Worm (Caenorhabditis elegans) whole organism, L4 larva: Measurements from ENCODE around the gene gpr-1.

Experiments
- D1046.2 ChIP-seq: fragments of 200-800 bp; sonication (Bioruptor generic); IDR thresholded peaks from 2 replicates; pipeline ENCODE4 v1.3.6; 2022; ENCODE audit warnings: missing genetic modification characterization, missing compliant biosample characterization
- F10B5.3 ChIP-seq: sonication (generic microtip); optimal IDR thresholded peaks from 2 replicates; lab custom pipeline; 2016; ENCODE audit warnings: mild to moderate bottlenecking, missing genetic modification characterization, missing compliant biosample characterization
- F44E2.7 ChIP-seq: fragments of 200-800 bp; sonication (Bioruptor generic); IDR thresholded peaks from 2 replicates; pipeline ENCODE4 v2.1.2; 2022; ENCODE audit warnings: missing genetic modification characterization, missing compliant biosample characterization
- F49E8.2 ChIP-seq: sonication (generic microtip); optimal IDR thresholded peaks from 2 replicates; lab custom pipeline; 2016; ENCODE audit warnings: missing compliant biosample characterization, mild to moderate bottlenecking, missing genetic modification characterization, borderline replicate concordance
- Y105C5A.15 ChIP-seq: fragments of 200-800 bp; sonication (Bioruptor generic); IDR thresholded peaks from 2 replicates; pipeline ENCODE4 v1.3.6; 2022; ENCODE audit warnings: missing genetic modification characterization, missing compliant biosample characterization
- aha-1 ChIP-seq: fragments of 150-350 bp; peaks from one replicate; lab custom pipeline; 2014; ENCODE audit warnings: missing biosample characterization, missing genetic modification characterization
- aly-2 ChIP-seq: sonication (generic microtip); optimal IDR thresholded peaks from 2 replicates; lab custom pipeline; 2018; ENCODE audit warnings: missing biosample characterization, missing genetic modification characterization
- daf-12 ChIP-seq: fragments of 150-350 bp; optimal IDR thresholded peaks from 2 replicates; lab custom pipeline; 2014; ENCODE audit warnings: missing biosample characterization, missing genetic modification reagents, missing genetic modification characterization
- daf-16 ChIP-seq, 3 experiments: sonication (generic microtip); optimal IDR thresholded peaks; 2 replicates each; lab custom pipeline; 2016 to 2017; ENCODE audit warnings: missing genetic modification characterization in 3 of 3, missing genetic modification reagents in 3 of 3, mild to moderate bottlenecking in 2 of 3, missing compliant biosample characterization in 2 of 3, missing biosample characterization in 1 of 3, moderate library complexity in 1 of 3
- daf-8 ChIP-seq: fragments of 200-800 bp; sonication (Bioruptor generic); IDR thresholded peaks from 2 replicates; pipeline ENCODE4 v1.3.6; 2022; ENCODE audit warnings: missing genetic modification characterization, missing compliant biosample characterization
- dmd-6 ChIP-seq: fragments of 200-800 bp; sonication (Bioruptor generic); IDR thresholded peaks from 2 replicates; pipeline ENCODE4 v1.3.6; 2022; ENCODE audit warnings: missing genetic modification reagents, missing genetic modification characterization, missing compliant biosample characterization
- dmd-8 ChIP-seq: fragments of 200-800 bp; sonication (Bioruptor generic); IDR thresholded peaks from 2 replicates; pipeline ENCODE4 v1.3.6; 2022; ENCODE audit warnings: missing genetic modification characterization, missing compliant biosample characterization
- duxl-1 ChIP-seq: sonication (generic microtip); optimal IDR thresholded peaks from 2 replicates; lab custom pipeline; 2016; ENCODE audit warnings: mild to moderate bottlenecking, missing genetic modification characterization, moderate library complexity, missing compliant biosample characterization; ENCODE audit not compliant: poor library complexity
- egl-27 ChIP-seq: sonication (generic microtip); optimal IDR thresholded peaks from 3 replicates; lab custom pipeline; 2017; ENCODE audit warnings: missing biosample characterization, missing genetic modification reagents, missing genetic modification characterization
- egl-43 ChIP-seq: fragments of 200-800 bp; sonication (Bioruptor generic); IDR thresholded peaks from 2 replicates; pipeline ENCODE4 v1.3.6; 2022; ENCODE audit warnings: missing genetic modification reagents, missing genetic modification characterization, missing compliant biosample characterization
- hif-1 ChIP-seq, 2 experiments: sonication (generic microtip); optimal IDR thresholded peaks; 2 replicates each; lab custom pipeline; 2016 to 2017; ENCODE audit warnings: missing compliant biosample characterization in 2 of 2, missing genetic modification characterization in 2 of 2, missing genetic modification reagents in 2 of 2, missing genotype in 2 of 2, mild to moderate bottlenecking in 1 of 2
- hlh-11 ChIP-seq: fragments of 200-800 bp; sonication (Bioruptor generic); optimal IDR thresholded peaks from 2 replicates; lab custom pipeline; 2018; ENCODE audit warnings: mild to moderate bottlenecking, missing genetic modification characterization, missing compliant biosample characterization
- hlh-30 ChIP-seq: sonication (generic microtip); optimal IDR thresholded peaks from 2 replicates; lab custom pipeline; 2017; ENCODE audit warnings: antibody characterized with exemption, mild to moderate bottlenecking, missing genetic modification characterization, missing compliant biosample characterization; ENCODE audit not compliant: insufficient read depth
- hmg-1.1 ChIP-seq: fragments of 200-800 bp; sonication (Bioruptor generic); IDR thresholded peaks from 2 replicates; pipeline ENCODE4 v1.3.6; 2022; ENCODE audit warnings: missing genetic modification reagents, missing genetic modification characterization, missing compliant biosample characterization
- lin-39 ChIP-seq: fragments of 150-350 bp; optimal IDR thresholded peaks from 2 replicates; lab custom pipeline; 2014; ENCODE audit warnings: missing biosample characterization, missing genetic modification reagents, missing genetic modification characterization
- lir-3 ChIP-seq: sonication (generic microtip); optimal IDR thresholded peaks from 2 replicates; lab custom pipeline; 2016; ENCODE audit warnings: mild to moderate bottlenecking, missing genetic modification characterization, missing compliant biosample characterization
- mdl-1 ChIP-seq, 2 experiments: fragments of 150-350 bp in 1 of 2; sonication (generic microtip) in 1 of 2; optimal IDR thresholded peaks; 2 replicates each; lab custom pipeline; 2014 to 2017; ENCODE audit warnings: missing biosample characterization in 2 of 2, missing genetic modification characterization in 2 of 2
- mdt-29 ChIP-seq: fragments of 200-800 bp; sonication (Bioruptor generic); IDR thresholded peaks from 2 replicates; pipeline ENCODE4 v1.3.6; 2022; ENCODE audit warnings: missing genetic modification reagents, missing genetic modification characterization, missing compliant biosample characterization
- mxl-2 ChIP-seq: fragments of 200-800 bp; sonication (Bioruptor generic); conservative IDR thresholded peaks from 2 replicates; pipeline ENCODE4 v1.3.6; 2022; ENCODE audit warnings: missing genetic modification reagents, missing genetic modification characterization, missing compliant biosample characterization
- nhr-10 ChIP-seq: fragments of 150-350 bp; optimal IDR thresholded peaks from 2 replicates; lab custom pipeline; 2014; ENCODE audit warnings: missing biosample characterization, missing genetic modification characterization
- nhr-102 ChIP-seq: sonication (generic microtip); optimal IDR thresholded peaks from 2 replicates; lab custom pipeline; 2016; ENCODE audit warnings: mild to moderate bottlenecking, missing genetic modification characterization, moderate library complexity, missing compliant biosample characterization
- nhr-28 ChIP-seq: fragments of 150-350 bp; optimal IDR thresholded peaks from 2 replicates; lab custom pipeline; 2014; ENCODE audit warnings: missing biosample characterization, missing genetic modification characterization
- nhr-41 ChIP-seq: fragments of 200-800 bp; sonication (Bioruptor generic); IDR thresholded peaks from 2 replicates; pipeline ENCODE4 v1.3.6; 2022; ENCODE audit warnings: missing genetic modification reagents, missing genetic modification characterization, missing compliant biosample characterization
- nhr-42 ChIP-seq: fragments of 200-800 bp; sonication (Bioruptor generic); IDR thresholded peaks from 2 replicates; pipeline ENCODE4 v1.3.6; 2022; ENCODE audit warnings: missing genetic modification characterization, missing compliant biosample characterization
- nhr-6 ChIP-seq: fragments of 150-350 bp; optimal IDR thresholded peaks from 2 replicates; lab custom pipeline; 2014; ENCODE audit warnings: missing biosample characterization, missing genetic modification characterization
- pha-4 ChIP-seq, 2 experiments: fragments of 150-350 bp in 1 of 2; fragments of 200-800 bp in 1 of 2; sonication (Bioruptor generic) in 1 of 2; IDR thresholded peaks in 1 of 2; optimal IDR thresholded peaks in 1 of 2; 2 replicates each; pipeline versions ENCODE4 v1.3.6 to Lab custom; 2014 to 2022; ENCODE audit warnings: missing genetic modification characterization in 2 of 2, missing genetic modification reagents in 2 of 2, missing biosample characterization in 1 of 2, missing compliant biosample characterization in 1 of 2
- pqm-1 ChIP-seq: sonication (generic microtip); optimal IDR thresholded peaks from 2 replicates; lab custom pipeline; 2017; ENCODE audit warnings: missing biosample characterization, missing genetic modification characterization
- saeg-2 ChIP-seq: fragments of 200-800 bp; sonication (Bioruptor generic); IDR thresholded peaks from 2 replicates; pipeline ENCODE4 v1.3.6; 2022; ENCODE audit warnings: missing genetic modification reagents, missing genetic modification characterization, missing compliant biosample characterization
- sdz-12 ChIP-seq: fragments of 200-800 bp; sonication (Bioruptor generic); optimal IDR thresholded peaks from 2 replicates; lab custom pipeline; 2018; ENCODE audit warnings: mild to moderate bottlenecking, missing genetic modification characterization, missing compliant biosample characterization
- set-16 ChIP-seq: fragments of 200-800 bp; sonication (Bioruptor generic); IDR thresholded peaks from 2 replicates; pipeline ENCODE4 v1.3.6; 2022; ENCODE audit warnings: missing genetic modification reagents, missing genetic modification characterization, missing compliant biosample characterization
- snpc-1.2 ChIP-seq: fragments of 200-800 bp; sonication (Bioruptor generic); IDR thresholded peaks from 2 replicates; pipeline ENCODE4 v1.3.6; 2022; ENCODE audit warnings: missing genetic modification reagents, missing genetic modification characterization, missing compliant biosample characterization
- unc-130 ChIP-seq: sonication (generic microtip); optimal IDR thresholded peaks from 2 replicates; lab custom pipeline; 2016; ENCODE audit warnings: missing genetic modification reagents, missing genetic modification characterization, missing compliant biosample characterization
- unc-39 ChIP-seq: sonication (generic microtip); optimal IDR thresholded peaks from 2 replicates; lab custom pipeline; 2017; ENCODE audit warnings: missing biosample characterization, missing genetic modification characterization
- unc-62 ChIP-seq, 3 experiments: fragments of 150-350 bp in 1 of 3; sonication (generic microtip); optimal IDR thresholded peaks in 2 of 3; peaks in 1 of 3; 1 replicate in 1 of 3; 2 replicates in 2 of 3; lab custom pipeline; 2014 to 2017; ENCODE audit warnings: missing biosample characterization in 3 of 3, missing genetic modification characterization in 3 of 3, missing genetic modification reagents in 3 of 3, missing genotype in 1 of 3

gpr-1 gene

ce11 chrIII:8593620-8594019 lies 35.1 kb upstream of the gpr-1 start, which contains the start of gene C06E1.7:
C06E1.7 (minus strand) TSS chrIII:8593720.
- no peak for TF ChIP-seq nhr-41 (GFP tag; lab: Robert Waterston, UW)
- no peak for TF ChIP-seq set-16 (GFP tag; lab: Robert Waterston, UW)
- TF ChIP-seq unc-39 = no peak
- no peak for TF ChIP-seq aha-1 (tag; lab: Kevin White, UChicago)
- TF ChIP-seq nhr-6 = no peak
- no peak for TF ChIP-seq lin-39 (tag; lab: Kevin White, UChicago)
- TF ChIP-seq duxl-1 (tag; lab: Kevin White, UChicago) = no peak
- TF ChIP-seq mxl-2 (GFP tag; lab: Robert Waterston, UW) = no peak
- TF ChIP-seq aly-2 (tag; lab: Kevin White, UChicago) = no peak
- no peak for TF ChIP-seq nhr-42 (GFP tag; lab: Robert Waterston, UW)
- TF ChIP-seq hmg-1.1 (GFP tag; lab: Robert Waterston, UW) = no peak
- TF ChIP-seq snpc-1.2 (GFP tag; lab: Robert Waterston, UW) = no peak
- TF ChIP-seq daf-12 = no peak
- no peak for TF ChIP-seq nhr-10 (tag; lab: Kevin White, UChicago)
- TF ChIP-seq F10B5.3 (tag; lab: Kevin White, UChicago) = no peak
- TF ChIP-seq hif-1 (tag; optimal IDR thresholded peaks at IDR 0.05; lab: Kevin White, UChicago) = no peak
- TF ChIP-seq F49E8.2 (tag; lab: Kevin White, UChicago) = no peak
- no peak for TF ChIP-seq hlh-11 (tag; lab: Kevin White, UChicago)
- no peak for TF ChIP-seq unc-62 (GFP tag; optimal IDR thresholded peaks at IDR 0.05 in 1 of 2; lab: Kevin White, UChicago)
- TF ChIP-seq unc-62 (tag; optimal IDR thresholded peaks at IDR 0.05; lab: Kevin White, UChicago) = no peak

DNA sequence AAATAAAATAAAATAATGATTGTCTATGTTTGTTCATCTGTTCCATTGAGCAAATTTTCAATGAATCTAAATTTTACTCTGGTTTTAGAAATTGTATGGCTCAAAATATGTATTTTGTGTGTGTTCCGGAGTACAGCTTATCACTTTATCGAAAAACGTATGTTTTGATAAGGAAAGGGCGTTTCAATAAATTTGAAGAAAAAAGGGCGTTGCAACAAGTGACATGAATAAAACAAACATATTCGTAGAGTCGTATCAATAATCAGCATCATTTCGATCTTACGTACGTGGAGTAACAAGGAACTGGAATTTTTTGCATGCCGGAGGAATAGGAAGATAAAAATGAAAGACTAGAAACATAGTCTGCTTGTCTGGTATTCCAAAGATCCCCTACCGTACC lies 34.6 kb upstream of the gpr-1 start:
- TF ChIP-seq hlh-11 (tag; lab: Kevin White, UChicago) (peak; percentile 52), dmd-6 (GFP tag; lab: Robert Waterston, UW) (peak; percentile 59; the same call in 1 of the 2 replicates), nhr-102 (no peak), aha-1 (tag; lab: Kevin White, UChicago) (peak; percentile 89), daf-16 (GFP tag; optimal IDR thresholded peaks at IDR 0.05; lab: Kevin White, UChicago) (no peak), daf-16 (tag; optimal IDR thresholded peaks at IDR 0.05; lab: Kevin White, UChicago) (peak; percentile 35), nhr-28 (tag; lab: Kevin White, UChicago) (peak; percentile 90), pqm-1 (tag; lab: Kevin White, UChicago) (peak; percentile 96), nhr-42 (GFP tag; lab: Robert Waterston, UW) (no peak)

- TF ChIP-seq aha-1 (tag; lab: Kevin White, UChicago) (peak; percentile 38), hlh-30 (no peak)
Measured at ce11 chrIII:8596692-8597091, 32.0 kb upstream of the gpr-1 start.

ce11 chrIII:8597770-8598169 lies 31.0 kb upstream of the gpr-1 start, which contains the start of gene ztf-30:
ztf-30 (minus strand) TSS chrIII:8597870.
- TF ChIP-seq Y105C5A.15 (GFP tag; lab: Robert Waterston, UW) (no peak), nhr-102 (no peak), hmg-1.1 (GFP tag; lab: Robert Waterston, UW) (no peak), F44E2.7 (GFP tag; lab: Robert Waterston, UW) (no peak), dmd-8 (GFP tag; lab: Robert Waterston, UW) (no peak), hlh-30 (no peak), sdz-12 (GFP tag; lab: Kevin White, UChicago) (no peak), saeg-2 (GFP tag; lab: Robert Waterston, UW) (no peak), lir-3 (tag; lab: Kevin White, UChicago) (no peak), unc-130 (GFP tag; lab: Kevin White, UChicago) (no peak), D1046.2 (GFP tag; lab: Robert Waterston, UW) (no peak), mdl-1 (tag; optimal IDR thresholded peaks at IDR 0.05; lab: Kevin White, UChicago) (no peak), egl-27 (tag; lab: Kevin White, UChicago) (no peak), egl-43 (GFP tag; lab: Robert Waterston, UW) (no peak), mdt-29 (GFP tag; lab: Robert Waterston, UW) (no peak), pha-4 (GFP tag; IDR thresholded peaks at IDR 0.05; lab: Robert Waterston, UW) (no peak), pha-4 (tag; optimal IDR thresholded peaks at IDR 0.05; lab: Kevin White, UChicago) (no peak), daf-8 (GFP tag; lab: Robert Waterston, UW) (no peak)
